Worm (Caenorhabditis elegans) whole organism, L2 larva: ENCODE results near the gene clec-252.

Experiments
- F13H6.1 ChIP-seq: sonication (generic microtip); optimal IDR thresholded peaks from 2 replicates; lab custom pipeline; 2016; ENCODE audit warnings: missing genetic modification characterization, missing compliant biosample characterization
- ceh-16 ChIP-seq: fragments of 150-350 bp; optimal IDR thresholded peaks from 2 replicates; lab custom pipeline; 2014; ENCODE audit warnings: missing biosample characterization, missing genetic modification characterization
- egl-27 ChIP-seq: sonication (generic microtip); optimal IDR thresholded peaks from 3 replicates; lab custom pipeline; 2017; ENCODE audit warnings: missing biosample characterization, missing genetic modification reagents, missing genetic modification characterization
- elt-1 ChIP-seq: fragments of 150-350 bp; optimal IDR thresholded peaks from 2 replicates; lab custom pipeline; 2014; ENCODE audit warnings: missing biosample characterization, missing genetic modification characterization
- fos-1 ChIP-seq: fragments of 150-350 bp; optimal IDR thresholded peaks from 2 replicates; lab custom pipeline; 2014; ENCODE audit warnings: missing biosample characterization, missing genetic modification characterization
- lin-13 ChIP-seq: fragments of 150-350 bp; optimal IDR thresholded peaks from 2 replicates; lab custom pipeline; 2014; ENCODE audit warnings: missing biosample characterization, missing genetic modification reagents, missing genetic modification characterization
- nhr-10 ChIP-seq: sonication (generic microtip); optimal IDR thresholded peaks from 2 replicates; lab custom pipeline; 2017; ENCODE audit warnings: missing biosample characterization, missing genetic modification characterization
- nhr-11 ChIP-seq: fragments of 150-350 bp; optimal IDR thresholded peaks from 2 replicates; lab custom pipeline; 2014; ENCODE audit warnings: missing biosample characterization, missing genetic modification characterization
- nhr-237 ChIP-seq: fragments of 150-350 bp; optimal IDR thresholded peaks from 2 replicates; lab custom pipeline; 2014; ENCODE audit warnings: missing biosample characterization, missing genetic modification characterization
- peb-1 ChIP-seq: fragments of 150-350 bp; optimal IDR thresholded peaks from 2 replicates; lab custom pipeline; 2014; ENCODE audit warnings: missing biosample characterization, missing genetic modification characterization
- skn-1 ChIP-seq: sonication (generic microtip); optimal IDR thresholded peaks from 2 replicates; lab custom pipeline; 2017; ENCODE audit warnings: missing biosample characterization, missing genetic modification characterization
- snpc-4 ChIP-seq: fragments of 150-350 bp; optimal IDR thresholded peaks from 2 replicates; lab custom pipeline; 2014; ENCODE audit warnings: missing biosample characterization, missing genetic modification characterization
- zag-1 ChIP-seq: fragments of 150-350 bp; optimal IDR thresholded peaks from 2 replicates; lab custom pipeline; 2014; ENCODE audit warnings: missing biosample characterization, missing genetic modification characterization
- ztf-4 ChIP-seq: fragments of 150-350 bp; optimal IDR thresholded peaks from 2 replicates; lab custom pipeline; 2014; ENCODE audit warnings: missing biosample characterization, missing genetic modification characterization

DNA sequence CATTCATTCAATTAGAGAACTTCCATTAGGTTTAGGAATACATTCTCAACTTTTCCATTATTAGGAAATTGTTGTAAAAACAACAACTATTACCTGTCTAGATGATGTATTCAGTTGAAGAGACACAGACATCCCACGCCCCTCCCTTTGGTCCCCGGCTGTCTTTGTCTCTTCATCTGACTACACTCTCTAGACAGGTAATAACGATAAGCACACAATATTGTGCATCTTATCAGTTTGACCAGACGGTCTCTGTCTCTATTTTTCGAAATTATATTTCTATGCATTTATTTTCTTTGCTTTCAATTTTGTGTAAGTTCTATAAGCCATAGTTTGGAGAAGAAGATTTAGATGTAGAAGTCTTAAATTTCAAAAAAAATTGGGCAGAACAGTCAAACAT is 47.3 kb downstream of the clec-252 start, which contains the start of gene Y69H2.9:
- TF ChIP-seq nhr-237 (tag; lab: Kevin White, UChicago), result no peak
- TF ChIP-seq skn-1 (tag; lab: Kevin White, UChicago), result no peak
- no peak for TF ChIP-seq elt-1 (tag; lab: Kevin White, UChicago)
- no peak for TF ChIP-seq egl-27 (tag; lab: Kevin White, UChicago)
- no peak for TF ChIP-seq lin-13
- TF ChIP-seq nhr-11 (tag; lab: Kevin White, UChicago), result no peak
- no peak for TF ChIP-seq ceh-16 (tag; lab: Kevin White, UChicago)
- no peak for TF ChIP-seq F13H6.1
- TF ChIP-seq peb-1 (tag; lab: Kevin White, UChicago), result no peak
- TF ChIP-seq fos-1, result peak; percentile 46
- no peak for TF ChIP-seq nhr-10 (tag; lab: Kevin White, UChicago)
- no peak for TF ChIP-seq ztf-4
- TF ChIP-seq snpc-4 (tag; lab: Kevin White, UChicago), result no peak
- TF ChIP-seq zag-1 (tag; lab: Kevin White, UChicago), result no peak
